Fruit fly (Drosophila melanogaster): Measurements from ENCODE around the gene CG17344.

Gene CG17344

DNA sequence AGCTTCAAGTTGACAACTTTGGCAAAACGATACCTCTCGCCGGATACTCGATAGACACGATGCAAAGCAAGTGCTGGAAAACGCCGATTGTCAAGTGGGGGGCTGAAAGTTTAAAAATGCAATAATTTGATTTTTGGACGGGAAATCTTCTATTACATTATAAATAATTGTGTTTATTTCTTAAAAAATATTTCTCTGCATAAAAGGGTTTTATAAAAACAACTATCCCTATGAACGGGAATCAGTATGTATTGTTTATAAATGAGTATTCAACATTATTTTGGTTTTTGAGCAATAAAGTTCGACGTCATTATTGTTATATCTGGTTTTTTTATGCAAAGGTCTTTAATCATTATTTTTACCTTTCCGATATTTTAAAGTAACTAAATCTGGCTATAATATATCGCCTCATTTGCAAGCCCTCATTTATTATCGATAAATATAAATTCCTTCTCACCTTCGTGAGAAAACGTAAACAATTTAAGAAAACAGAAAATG lies 30.1 kb downstream of the CG17344 start, which contains the start of the genes AsnRS and DCTN6-p27:
TSS of gene AsnRS (minus strand) at position 50 of the 498 bp plus-strand sequence.
TSS of gene DCTN6-p27 (plus strand) at position 419 of the 498 bp plus-strand sequence.
- TF ChIP-seq Ets98B (GFP tag; IDR thresholded peaks at IDR 0.05): peak; percentile 45
- TF ChIP-seq CG17806 (tag; optimal IDR thresholded peaks at IDR 0.05): peak; percentile 33
- no peak for TF ChIP-seq rn (GFP tag; IDR thresholded peaks at IDR 0.05)
- peak; percentile 51 for TF ChIP-seq CG8159 (tag; optimal IDR thresholded peaks at IDR 0.05)
- TF ChIP-seq CG9948 (tag; optimal IDR thresholded peaks at IDR 0.05): peak; percentile 25
- TF ChIP-seq CG15710 (tag; optimal IDR thresholded peaks at IDR 0.05): peak; percentile 41
- peak; percentile 61 for TF ChIP-seq Snoo (tag; optimal IDR thresholded peaks at IDR 0.05)
- peak; percentile 70; the same call in 2 of the 3 replicates for TF ChIP-seq CG4496 (GFP tag; IDR thresholded peaks at IDR 0.05)
- no peak for TF ChIP-seq EcR (GFP tag; optimal IDR thresholded peaks at IDR 0.05)

DNA sequence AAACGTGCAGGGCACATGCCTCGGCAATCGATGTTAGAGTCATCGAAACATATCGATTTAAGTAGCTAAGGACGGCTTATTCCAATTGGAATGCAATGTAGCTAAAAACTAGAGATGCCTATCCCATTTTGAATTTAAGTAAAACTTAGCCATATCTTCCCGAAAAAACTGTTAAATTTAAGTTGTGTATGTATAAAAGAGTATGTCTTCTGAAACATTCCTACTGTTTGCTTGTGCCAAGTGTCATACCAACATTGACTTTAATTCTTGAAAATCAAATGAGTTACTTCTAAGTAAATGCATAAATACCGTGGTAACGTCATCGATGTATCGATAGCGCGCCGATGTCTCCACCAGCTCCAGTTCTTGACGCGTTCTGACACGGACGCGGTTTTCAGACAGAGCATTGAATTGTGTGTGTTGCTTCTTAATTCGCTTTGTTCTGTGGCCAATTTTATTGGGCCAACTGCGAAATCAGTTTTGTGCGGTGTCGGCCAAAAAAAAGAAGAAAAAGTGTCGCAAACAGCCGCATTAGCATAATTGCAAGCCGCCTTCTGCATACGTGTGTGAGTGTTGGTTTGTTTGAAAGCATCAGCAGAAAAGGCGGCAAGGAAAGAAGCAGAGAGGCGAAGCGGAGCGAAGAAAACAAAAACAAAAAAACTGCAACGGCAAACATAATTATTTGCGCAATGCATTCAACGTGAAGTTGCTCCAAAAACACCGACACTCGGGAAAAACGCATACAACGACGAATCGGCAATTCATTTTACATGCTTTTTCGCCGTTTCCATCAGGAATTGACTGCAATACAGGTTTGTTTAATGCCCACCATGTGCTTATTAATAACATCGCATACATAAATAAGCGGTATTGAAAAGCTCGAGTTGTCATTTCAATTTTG lies 31.9 kb downstream of the CG17344 start, which contains the start of gene brat:
TSS of gene brat (plus strand) at position 352 of the 901 bp plus-strand sequence.
- TF ChIP-seq D1 (tag; optimal IDR thresholded peaks at IDR 0.05) (no peak), CG14655 (GFP tag; optimal IDR thresholded peaks at IDR 0.05) (no peak), CG13204 (GFP tag; optimal IDR thresholded peaks at IDR 0.05) (no peak), Ets98B (GFP tag; IDR thresholded peaks at IDR 0.05) (no peak; the same call in 1 of the 2 replicates), CG32121 (GFP tag; IDR thresholded peaks at IDR 0.05) (no peak), CG8301 (tag; optimal IDR thresholded peaks at IDR 0.05) (peak; percentile 16), CG34367 (tag; optimal IDR thresholded peaks at IDR 0.05) (no peak), CG4496 (GFP tag; IDR thresholded peaks at IDR 0.05) (0 out of 3 replicates have a peak, but pooled peaks have one; percentile 35), Pif1B (GFP tag; optimal IDR thresholded peaks at IDR 0.05) (no peak), Snoo (tag; optimal IDR thresholded peaks at IDR 0.05) (no peak), CG8159 (tag; optimal IDR thresholded peaks at IDR 0.05) (peak; percentile 10), CG9948 (tag; optimal IDR thresholded peaks at IDR 0.05) (no peak), Pif1A (GFP tag; optimal IDR thresholded peaks at IDR 0.05) (no peak), EcR (GFP tag; optimal IDR thresholded peaks at IDR 0.05) (no peak), CG10348 (GFP tag; IDR thresholded peaks at IDR 0.05) (no peak), CG17806 (tag; optimal IDR thresholded peaks at IDR 0.05) (no peak), CG12605 (GFP tag; IDR thresholded peaks at IDR 0.05) (no peak), CG15710 (tag; optimal IDR thresholded peaks at IDR 0.05) (peak; percentile 37), fd96Ca (GFP tag; IDR thresholded peaks at IDR 0.05) (no peak), rn (GFP tag; IDR thresholded peaks at IDR 0.05) (no peak), gl (tag; optimal IDR thresholded peaks at IDR 0.05) (no peak)

- no peak for TF ChIP-seq rn (GFP tag; IDR thresholded peaks at IDR 0.05)
- no peak for TF ChIP-seq CG8159 (tag; optimal IDR thresholded peaks at IDR 0.05)
- TF ChIP-seq CG9948 (tag; optimal IDR thresholded peaks at IDR 0.05): no peak
Observed at dm6 chr2L:19134366-19134689, 32.5 kb downstream of the CG17344 start.

dm6 chr2L:19134814-19135523 lies 33.1 kb downstream of the CG17344 start, which contains the start of gene Polr1D:
Polr1D (minus strand) TSS chr2L:19135233.
- peak; percentile 94 for TF ChIP-seq EcR (GFP tag; optimal IDR thresholded peaks at IDR 0.05)
- TF ChIP-seq Ets98B (GFP tag; IDR thresholded peaks at IDR 0.05): peak; percentile 40
- peak; percentile 45; the same call in 1 of the 2 replicates for TF ChIP-seq CG12605 (GFP tag; IDR thresholded peaks at IDR 0.05)
- peak; percentile 84 for TF ChIP-seq CG13204 (GFP tag; optimal IDR thresholded peaks at IDR 0.05)
- TF ChIP-seq CG14655 (GFP tag; optimal IDR thresholded peaks at IDR 0.05): no peak
- TF ChIP-seq CG4496 (GFP tag; IDR thresholded peaks at IDR 0.05): peak; percentile 43; the same call in 2 of the 3 replicates
- TF ChIP-seq CG32121 (GFP tag; IDR thresholded peaks at IDR 0.05): no peak; the same call in 1 of the 2 replicates
- TF ChIP-seq gl (tag; optimal IDR thresholded peaks at IDR 0.05): no peak
- peak; percentile 17 for TF ChIP-seq CG34367 (tag; optimal IDR thresholded peaks at IDR 0.05)
- TF ChIP-seq CG15710 (tag; optimal IDR thresholded peaks at IDR 0.05): peak; percentile 41
- TF ChIP-seq Pif1B (GFP tag; optimal IDR thresholded peaks at IDR 0.05): no peak
- TF ChIP-seq D1 (tag; optimal IDR thresholded peaks at IDR 0.05): no peak
- TF ChIP-seq Pif1A (GFP tag; optimal IDR thresholded peaks at IDR 0.05): peak; percentile 4
- TF ChIP-seq CG10348 (GFP tag; IDR thresholded peaks at IDR 0.05): no peak
- TF ChIP-seq rn (GFP tag; IDR thresholded peaks at IDR 0.05): no peak
- TF ChIP-seq fd96Ca (GFP tag; IDR thresholded peaks at IDR 0.05): peak; percentile 23; the same call in 1 of the 3 replicates
- TF ChIP-seq Snoo (tag; optimal IDR thresholded peaks at IDR 0.05): no peak
- TF ChIP-seq CG8159 (tag; optimal IDR thresholded peaks at IDR 0.05): peak; percentile 62
- TF ChIP-seq CG9948 (tag; optimal IDR thresholded peaks at IDR 0.05): peak; percentile 14
- TF ChIP-seq CG8301 (tag; optimal IDR thresholded peaks at IDR 0.05): peak; percentile 31
- TF ChIP-seq CG17806 (tag; optimal IDR thresholded peaks at IDR 0.05): no peak

DNA sequence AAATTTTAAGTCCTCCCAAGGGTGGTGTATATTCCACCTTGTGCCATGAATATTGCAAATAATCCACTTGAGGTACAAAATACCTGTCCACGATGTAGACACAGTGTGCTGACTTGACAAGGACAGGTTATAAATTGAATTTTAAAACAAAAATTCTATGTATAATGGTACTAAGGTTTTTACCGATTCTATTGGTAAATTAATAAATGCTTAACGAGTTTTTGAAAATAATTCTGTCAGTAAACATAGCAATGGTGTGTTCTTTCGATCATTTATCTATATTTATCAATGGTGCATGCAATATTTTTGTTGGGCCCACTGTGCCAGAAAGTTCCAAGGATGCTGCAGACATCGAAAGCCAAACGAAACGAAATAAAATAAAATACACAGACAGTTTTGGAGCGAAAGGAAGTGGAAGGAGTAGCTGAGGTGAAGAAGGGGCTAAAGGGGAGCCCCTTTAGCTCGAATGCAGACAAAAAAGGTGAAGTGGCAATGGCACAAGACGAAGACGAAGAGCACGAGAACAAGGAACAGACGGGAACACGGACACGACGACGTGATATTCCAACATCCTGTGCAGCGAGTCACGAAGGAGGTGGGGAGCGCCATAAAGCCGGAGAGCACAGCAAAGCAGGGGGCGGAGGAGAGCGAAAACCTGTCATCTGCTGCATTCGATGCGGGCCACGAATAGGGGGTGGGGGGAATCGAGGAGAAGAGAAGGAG lies 34.3 kb downstream of the CG17344 start:
- TF ChIP-seq D1 (tag; optimal IDR thresholded peaks at IDR 0.05): peak; percentile 89
- TF ChIP-seq Pif1A (GFP tag; optimal IDR thresholded peaks at IDR 0.05): peak; percentile 76
- no peak for TF ChIP-seq CG13204 (GFP tag; optimal IDR thresholded peaks at IDR 0.05)
- peak; percentile 80 for TF ChIP-seq Snoo (tag; optimal IDR thresholded peaks at IDR 0.05)
- no peak for TF ChIP-seq Ets98B (GFP tag; IDR thresholded peaks at IDR 0.05)
- TF ChIP-seq gl (tag; optimal IDR thresholded peaks at IDR 0.05): peak; percentile 52
- peak; percentile 88 for TF ChIP-seq CG34367 (tag; optimal IDR thresholded peaks at IDR 0.05)
- TF ChIP-seq CG12605 (GFP tag; IDR thresholded peaks at IDR 0.05): no peak
- peak; percentile 93 for TF ChIP-seq CG8159 (tag; optimal IDR thresholded peaks at IDR 0.05)
- peak; percentile 78 for TF ChIP-seq CG14655 (GFP tag; optimal IDR thresholded peaks at IDR 0.05)
- TF ChIP-seq CG15710 (tag; optimal IDR thresholded peaks at IDR 0.05): peak; percentile 81
- TF ChIP-seq Pif1B (GFP tag; optimal IDR thresholded peaks at IDR 0.05): peak; percentile 74
- TF ChIP-seq fd96Ca (GFP tag; IDR thresholded peaks at IDR 0.05): no peak
- TF ChIP-seq CG8301 (tag; optimal IDR thresholded peaks at IDR 0.05): peak; percentile 62
- 0 out of 3 replicates have a peak, but pooled peaks have one; percentile 47 for TF ChIP-seq CG4496 (GFP tag; IDR thresholded peaks at IDR 0.05)
- TF ChIP-seq CG9948 (tag; optimal IDR thresholded peaks at IDR 0.05): peak; percentile 91
- TF ChIP-seq EcR (GFP tag; optimal IDR thresholded peaks at IDR 0.05): peak; percentile 92
- no peak for TF ChIP-seq CG10348 (GFP tag; IDR thresholded peaks at IDR 0.05)
- TF ChIP-seq CG17806 (tag; optimal IDR thresholded peaks at IDR 0.05): peak; percentile 92
- TF ChIP-seq CG32121 (GFP tag; IDR thresholded peaks at IDR 0.05): no peak
- TF ChIP-seq rn (GFP tag; IDR thresholded peaks at IDR 0.05): 0 out of 2 replicates have a peak, but pooled peaks have one; percentile 10
